Fruit fly (Drosophila melanogaster) whole organism, embryonic: Measurements from ENCODE around the gene PNKP.

Source experiments
- B-H1 ChIP-seq: fragments of 200-800 bp; sonication (Bioruptor generic); IDR thresholded peaks from 3 replicates; pipeline ENCODE4 v1.3.6; 2022; ENCODE audit warnings: missing biosample characterization, missing genetic modification characterization
- CG10147 ChIP-seq: fragments of 200-800 bp; sonication (Bioruptor generic); optimal IDR thresholded peaks from 2 replicates; lab custom pipeline; 2019; ENCODE audit warnings: missing biosample characterization, mild to moderate bottlenecking, missing genetic modification characterization, moderate library complexity
- CG10209 ChIP-seq: fragments of 200-800 bp; sonication (Bioruptor generic); optimal IDR thresholded peaks from 3 replicates; lab custom pipeline; 2017; ENCODE audit warnings: missing biosample characterization, mild to moderate bottlenecking, missing genetic modification characterization, missing genetic modification reagents
- CG10366 ChIP-seq: fragments of 200-800 bp; sonication (Bioruptor generic); IDR thresholded peaks from 2 replicates; pipeline ENCODE4 v1.3.6; 2022; ENCODE audit warnings: missing biosample characterization, missing genetic modification characterization
- CG11504 ChIP-seq: fragments of 200-800 bp; sonication (Bioruptor generic); optimal IDR thresholded peaks from 3 replicates; lab custom pipeline; 2019; ENCODE audit warnings: missing biosample characterization, mild to moderate bottlenecking, missing genetic modification characterization, moderate library complexity
- CG12071 ChIP-seq: fragments of 200-800 bp; sonication (Bioruptor generic); optimal IDR thresholded peaks from 3 replicates; lab custom pipeline; 2018; ENCODE audit warnings: missing biosample characterization, mild to moderate bottlenecking, missing genetic modification characterization
- CG12744 ChIP-seq: fragments of 200-800 bp; sonication (Bioruptor generic); optimal IDR thresholded peaks from 2 replicates; lab custom pipeline; 2016; ENCODE audit warnings: missing biosample characterization, missing genetic modification characterization
- CG14014 ChIP-seq: fragments of 200-800 bp; sonication (Bioruptor generic); IDR thresholded peaks from 2 replicates; pipeline ENCODE4 v1.3.6; 2022; ENCODE audit warnings: missing biosample characterization, missing genetic modification characterization
- CG1832 ChIP-seq: fragments of 200-800 bp; sonication (Bioruptor generic); optimal IDR thresholded peaks from 2 replicates; lab custom pipeline; 2017; ENCODE audit warnings: missing biosample characterization, mild to moderate bottlenecking, missing genetic modification characterization, inconsistent platforms
- CG18599 ChIP-seq: fragments of 200-800 bp; sonication (Bioruptor generic); optimal IDR thresholded peaks from 3 replicates; lab custom pipeline; 2017; ENCODE audit warnings: missing biosample characterization, missing genetic modification characterization, mild to moderate bottlenecking, moderate library complexity, missing genetic modification reagents
- CG2678 ChIP-seq: fragments of 200-800 bp; sonication (Bioruptor generic); optimal IDR thresholded peaks from 3 replicates; lab custom pipeline; 2019; ENCODE audit warnings: missing biosample characterization, mild to moderate bottlenecking, missing genetic modification characterization, moderate library complexity
- CG31441 ChIP-seq: fragments of 200-800 bp; sonication (Bioruptor generic); IDR thresholded peaks from 2 replicates; pipeline ENCODE4 v1.3.6; 2022; ENCODE audit warnings: missing biosample characterization, missing genetic modification characterization
- CG32532 ChIP-seq: fragments of 200-800 bp; sonication (Bioruptor generic); IDR thresholded peaks from 2 replicates; pipeline ENCODE4 v1.3.6; 2022; ENCODE audit warnings: missing biosample characterization, missing genetic modification characterization
- CG32772 ChIP-seq: fragments of 200-800 bp; sonication (Bioruptor generic); IDR thresholded peaks from 2 replicates; pipeline ENCODE4 v1.3.6; 2022; ENCODE audit warnings: missing biosample characterization, missing genetic modification characterization
- CG4404 ChIP-seq: fragments of 200-800 bp; sonication (Bioruptor generic); IDR thresholded peaks from 2 replicates; pipeline ENCODE4 v1.3.6; 2022; ENCODE audit warnings: missing biosample characterization, missing genetic modification characterization
- CG6175 ChIP-seq: fragments of 200-800 bp; sonication (Bioruptor generic); IDR thresholded peaks from 3 replicates; pipeline ENCODE4 v1.3.6; 2022; ENCODE audit warnings: missing biosample characterization, missing genetic modification characterization
- CG7786 ChIP-seq: fragments of 200-800 bp; sonication (Bioruptor generic); optimal IDR thresholded peaks from 2 replicates; lab custom pipeline; 2016; ENCODE audit warnings: missing biosample characterization, missing genetic modification characterization
- CG7928 ChIP-seq: fragments of 200-800 bp; sonication (Bioruptor generic); optimal IDR thresholded peaks from 2 replicates; lab custom pipeline; 2017; ENCODE audit warnings: missing biosample characterization, mild to moderate bottlenecking, missing genetic modification characterization
- CG7963 ChIP-seq: fragments of 200-800 bp; sonication (Bioruptor generic); IDR thresholded peaks from 3 replicates; pipeline ENCODE4 v1.3.6; 2022; ENCODE audit warnings: missing biosample characterization, missing genetic modification characterization; ENCODE audit not compliant: partially characterized antibody
- CTCF ChIP-seq: fragments of 200-800 bp; sonication (Bioruptor generic); optimal IDR thresholded peaks from 2 replicates; lab custom pipeline; 2017; ENCODE audit warnings: missing biosample characterization, mild to moderate bottlenecking, missing genetic modification characterization, moderate library complexity
- Chrac-16 ChIP-seq: fragments of 200-800 bp; sonication (Bioruptor generic); optimal IDR thresholded peaks from 3 replicates; lab custom pipeline; 2016; ENCODE audit warnings: missing biosample characterization, missing genetic modification characterization
- CoRest ChIP-seq: fragments of 200-800 bp; sonication (Bioruptor generic); optimal IDR thresholded peaks from 3 replicates; lab custom pipeline; 2018; ENCODE audit warnings: missing biosample characterization, mild to moderate bottlenecking, missing genetic modification characterization, moderate library complexity
- D19B ChIP-seq: fragments of 200-800 bp; sonication (Bioruptor generic); optimal IDR thresholded peaks from 2 replicates; lab custom pipeline; 2017; ENCODE audit warnings: missing biosample characterization, mild to moderate bottlenecking, missing genetic modification characterization
- Dbx ChIP-seq: fragments of 200-800 bp; sonication (Bioruptor generic); IDR thresholded peaks from 3 replicates; pipeline ENCODE4 v1.3.6; 2022; ENCODE audit warnings: missing biosample characterization, missing genetic modification characterization
- Dfd ChIP-seq, 2 experiments: fragments of >200 bp; optimal IDR thresholded peaks; 2 replicates each; lab custom pipeline; 2017; ENCODE audit warnings: missing biosample characterization in 2 of 2, missing genetic modification characterization in 2 of 2
- E2f2 ChIP-seq: fragments of 200-800 bp; sonication (Bioruptor generic); IDR thresholded peaks from 2 replicates; pipeline ENCODE4 v1.3.6; 2022; ENCODE audit warnings: missing biosample characterization, missing genetic modification characterization
- Fer1 ChIP-seq: fragments of 200-800 bp; sonication (Bioruptor generic); optimal IDR thresholded peaks from 2 replicates; lab custom pipeline; 2017; ENCODE audit warnings: missing biosample characterization, mild to moderate bottlenecking, missing genetic modification characterization
- GATAe ChIP-seq: fragments of 200-800 bp; sonication (Bioruptor generic); conservative IDR thresholded peaks from 2 replicates; pipeline ENCODE4 v1.3.6; 2022; ENCODE audit warnings: missing biosample characterization, missing genetic modification characterization
- HLH54F ChIP-seq: fragments of 200-800 bp; sonication (Bioruptor generic); optimal IDR thresholded peaks from 3 replicates; lab custom pipeline; 2016; ENCODE audit warnings: missing biosample characterization, missing genetic modification characterization
- Hr3 ChIP-seq: fragments of 200-800 bp; sonication (Bioruptor generic); optimal IDR thresholded peaks from 3 replicates; lab custom pipeline; 2016; ENCODE audit warnings: missing biosample characterization, missing genetic modification characterization
- Max ChIP-seq: fragments of 200-800 bp; sonication (Bioruptor generic); optimal IDR thresholded peaks from 2 replicates; lab custom pipeline; 2016; ENCODE audit warnings: missing biosample characterization, mild to moderate bottlenecking, missing genetic modification characterization
- Nf-YB ChIP-seq: fragments of 200-800 bp; sonication (Bioruptor generic); optimal IDR thresholded peaks from 3 replicates; lab custom pipeline; 2019; ENCODE audit warnings: missing biosample characterization, mild to moderate bottlenecking, missing genetic modification characterization, moderate library complexity
- caup ChIP-seq: fragments of 200-800 bp; sonication (Bioruptor generic); optimal IDR thresholded peaks from 3 replicates; lab custom pipeline; 2017; ENCODE audit warnings: missing biosample characterization, mild to moderate bottlenecking, missing genetic modification characterization, moderate library complexity; ENCODE audit not compliant: severe bottlenecking
- croc ChIP-seq: fragments of 200-800 bp; sonication (Bioruptor generic); conservative IDR thresholded peaks from 3 replicates; pipeline ENCODE4 v1.3.6; 2022; ENCODE audit warnings: missing biosample characterization, missing genetic modification characterization
- crol ChIP-seq: fragments of 200-800 bp; sonication (Bioruptor generic); IDR thresholded peaks from 2 replicates; pipeline ENCODE4 v1.3.6; 2022; ENCODE audit warnings: missing biosample characterization, missing genetic modification characterization
- danr ChIP-seq: fragments of 200-800 bp; sonication (Bioruptor generic); IDR thresholded peaks from 2 replicates; pipeline ENCODE4 v1.3.6; 2022; ENCODE audit warnings: missing biosample characterization, missing genetic modification characterization
- dati ChIP-seq: fragments of 200-800 bp; sonication (Bioruptor generic); IDR thresholded peaks from 2 replicates; pipeline ENCODE4 v1.3.6; 2022; ENCODE audit warnings: missing biosample characterization, missing genetic modification characterization
- dimm ChIP-seq: fragments of 200-800 bp; sonication (Bioruptor generic); IDR thresholded peaks from 2 replicates; pipeline ENCODE4 v1.3.6; 2022; ENCODE audit warnings: missing biosample characterization, missing genetic modification characterization
- gfzf ChIP-seq: fragments of 200-800 bp; sonication (Bioruptor generic); optimal IDR thresholded peaks from 2 replicates; lab custom pipeline; 2016; ENCODE audit warnings: missing biosample characterization, mild to moderate bottlenecking, missing genetic modification characterization, moderate library complexity
- hbn ChIP-seq: fragments of 200-800 bp; sonication (Bioruptor generic); IDR thresholded peaks from 2 replicates; pipeline ENCODE4 v1.3.6; 2022; ENCODE audit warnings: missing biosample characterization, missing genetic modification characterization; ENCODE audit not compliant: partially characterized antibody
- inv ChIP-seq: fragments of 200-800 bp; sonication (Bioruptor generic); IDR thresholded peaks from 2 replicates; pipeline ENCODE4 v1.3.6; 2022; ENCODE audit warnings: missing biosample characterization, missing genetic modification characterization; ENCODE audit not compliant: partially characterized antibody
- lbe ChIP-seq: fragments of 200-800 bp; sonication (Bioruptor generic); optimal IDR thresholded peaks from 2 replicates; lab custom pipeline; 2016; ENCODE audit warnings: missing biosample characterization, mild to moderate bottlenecking, missing genetic modification characterization
- mam ChIP-seq: fragments of 200-800 bp; sonication (Bioruptor generic); optimal IDR thresholded peaks from 3 replicates; lab custom pipeline; 2016; ENCODE audit warnings: missing biosample characterization, missing genetic modification characterization
- mirr ChIP-seq: fragments of 200-800 bp; sonication (Bioruptor generic); optimal IDR thresholded peaks from 3 replicates; lab custom pipeline; 2018; ENCODE audit warnings: missing biosample characterization, mild to moderate bottlenecking, missing genetic modification characterization
- nau ChIP-seq: fragments of 200-800 bp; sonication (Bioruptor generic); optimal IDR thresholded peaks from 3 replicates; lab custom pipeline; 2017; ENCODE audit warnings: missing biosample characterization, mild to moderate bottlenecking, missing genetic modification characterization, missing genetic modification reagents
- otp ChIP-seq: fragments of 200-800 bp; sonication (Bioruptor generic); IDR thresholded peaks from 3 replicates; pipeline ENCODE4, ENCODE4 v1.3.6; 2022; ENCODE audit warnings: missing biosample characterization, missing genetic modification characterization
- psq ChIP-seq: fragments of 200-800 bp; sonication (Bioruptor generic); optimal IDR thresholded peaks from 2 replicates; lab custom pipeline; 2017; ENCODE audit warnings: missing biosample characterization, missing genetic modification characterization
- seq ChIP-seq: fragments of 200-800 bp; sonication (Bioruptor generic); IDR thresholded peaks from 2 replicates; pipeline ENCODE4 v1.3.6; 2022; ENCODE audit warnings: missing biosample characterization, missing genetic modification characterization
- shn ChIP-seq: fragments of 200-800 bp; sonication (Bioruptor generic); optimal IDR thresholded peaks from 3 replicates; lab custom pipeline; 2016; ENCODE audit warnings: missing biosample characterization, missing genetic modification characterization
- slp2 ChIP-seq: fragments of 200-800 bp; sonication (Bioruptor generic); optimal IDR thresholded peaks from 2 replicates; lab custom pipeline; 2016; ENCODE audit warnings: missing biosample characterization, missing genetic modification characterization
- so ChIP-seq: fragments of 200-800 bp; sonication (Bioruptor generic); IDR thresholded peaks from 3 replicates; pipeline ENCODE4 v1.3.6; 2022; ENCODE audit warnings: missing biosample characterization, missing genetic modification characterization

The PNKP gene

DNA sequence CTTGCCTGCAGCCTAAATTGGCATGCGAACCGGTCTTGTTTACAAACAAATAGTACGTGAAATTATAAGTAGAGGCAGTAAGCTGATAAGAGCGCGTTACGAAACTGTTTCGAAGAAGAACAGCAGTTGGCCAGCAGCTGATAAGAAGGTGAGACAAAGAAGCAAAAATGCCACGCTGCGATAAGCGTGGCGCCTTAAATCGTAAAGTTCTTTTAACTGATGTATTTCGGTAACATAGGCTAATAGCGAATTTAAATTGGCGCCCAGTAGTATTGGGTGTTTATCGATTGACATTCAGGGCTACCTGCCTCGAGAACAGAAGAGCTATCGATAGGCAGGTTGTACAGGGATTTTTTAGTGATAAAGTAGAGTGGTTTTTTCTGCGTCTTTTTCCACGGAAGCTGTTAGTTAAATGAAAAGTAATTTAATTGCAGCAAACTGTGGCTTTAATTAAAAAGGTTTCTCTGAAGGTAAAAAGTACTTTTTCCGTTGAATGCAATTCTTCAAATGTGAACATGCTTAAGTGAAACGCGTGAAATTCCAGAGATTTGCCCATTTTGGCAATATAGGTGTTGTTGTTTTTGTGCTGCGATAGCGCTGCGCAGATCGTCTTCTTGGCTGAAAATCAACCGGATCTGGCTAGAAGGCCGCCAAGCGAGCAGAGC is 13.4 kb upstream of the PNKP start, which contains the start of gene stck (continued):
- TF ChIP-seq Dbx (GFP tag; lab: Robert Waterston, UW): no peak
- no peak for TF ChIP-seq CG1832 (GFP tag; lab: Kevin White, UChicago)
- no peak for TF ChIP-seq Hr3
- no peak for TF ChIP-seq CG10147 (GFP tag; lab: Kevin White, UChicago)
- TF ChIP-seq dati (GFP tag; lab: Robert Waterston, UW): no peak
- TF ChIP-seq CG12744 (GFP tag; lab: Kevin White, UChicago): no peak
- no peak for TF ChIP-seq crol (GFP tag; lab: Robert Waterston, UW)
- TF ChIP-seq CG4404 (GFP tag; lab: Robert Waterston, UW): no peak
- TF ChIP-seq CTCF (GFP tag; lab: Kevin White, UChicago): no peak
- no peak for TF ChIP-seq lbe
- no peak for TF ChIP-seq Nf-YB (GFP tag; lab: Kevin White, UChicago)
- no peak for TF ChIP-seq CG14014
- no peak for TF ChIP-seq Fer1 (GFP tag; lab: Kevin White, UChicago)
- TF ChIP-seq croc: no peak
- TF ChIP-seq dimm: no peak
- TF ChIP-seq CG32532: no peak
- TF ChIP-seq danr (GFP tag; lab: Robert Waterston, UW): no peak
- no peak for TF ChIP-seq Max (GFP tag; lab: Kevin White, UChicago)
- no peak for TF ChIP-seq seq (GFP tag; lab: Robert Waterston, UW)
- no peak for TF ChIP-seq CG11504 (tag; lab: Kevin White, UChicago)
- TF ChIP-seq CG7928: peak; percentile 96
- no peak for TF ChIP-seq CG2678 (tag; lab: Kevin White, UChicago)
- no peak for TF ChIP-seq CG12071 (GFP tag; lab: Kevin White, UChicago)
- 0 out of 2 replicates have a peak, but pooled peaks have one; percentile 15 for TF ChIP-seq CG31441
- TF ChIP-seq CG32772 (GFP tag; lab: Robert Waterston, UW): no peak
- peak; percentile 74; the same call in 2 of the 3 replicates for TF ChIP-seq CG7963
- TF ChIP-seq E2f2: peak; percentile 95
- TF ChIP-seq gfzf (GFP tag; lab: Kevin White, UChicago): peak; percentile 94
- peak; percentile 17 for TF ChIP-seq caup (GFP tag; lab: Kevin White, UChicago)
- TF ChIP-seq so: no peak
- TF ChIP-seq Dfd (GFP tag; optimal IDR thresholded peaks at IDR 0.05; lab: Kevin White, UChicago): no peak
- TF ChIP-seq D19B (GFP tag; lab: Kevin White, UChicago): no peak
- TF ChIP-seq CG6175 (GFP tag; lab: Robert Waterston, UW): no peak
- TF ChIP-seq CG10366 (GFP tag; lab: Robert Waterston, UW): no peak
- 0 out of 2 replicates have a peak, but pooled peaks have one; percentile 45 for TF ChIP-seq hbn (GFP tag; lab: Robert Waterston, UW)
- TF ChIP-seq mirr (GFP tag; lab: Kevin White, UChicago): peak; percentile 97
- TF ChIP-seq mam (GFP tag; lab: Kevin White, UChicago): no peak
- no peak for TF ChIP-seq Chrac-16
- TF ChIP-seq psq: no peak
- peak; percentile 44 for TF ChIP-seq CoRest (tag; lab: Kevin White, UChicago)
- TF ChIP-seq HLH54F (GFP tag; lab: Kevin White, UChicago): no peak
- TF ChIP-seq inv (GFP tag; lab: Robert Waterston, UW): peak; percentile 50; the same call in 1 of the 2 replicates
- TF ChIP-seq CG18599 (GFP tag; lab: Kevin White, UChicago): no peak
- TF ChIP-seq otp (GFP tag; lab: Robert Waterston, UW): no peak
- TF ChIP-seq slp2 (GFP tag; lab: Kevin White, UChicago): no peak
- TF ChIP-seq nau: no peak
- TF ChIP-seq CG7786 (GFP tag; lab: Kevin White, UChicago): peak; percentile 5
- no peak for TF ChIP-seq shn (GFP tag; lab: Kevin White, UChicago)
- peak; percentile 51; the same call in 1 of the 2 replicates for TF ChIP-seq GATAe (GFP tag; lab: Robert Waterston, UW)
- TF ChIP-seq B-H1 (GFP tag; lab: Robert Waterston, UW): no peak
- TF ChIP-seq CG10209 (GFP tag; lab: Kevin White, UChicago): no peak
